Worm (Caenorhabditis elegans) whole organism, L3 larva: ENCODE measurements around the gene nuo-1.
"Not testable (repeated sequence)": the region's sequence is repeated elsewhere in the genome, so short reads cannot be mapped to it uniquely, and the experiment has no call there.

ENCODE experiments used
- aly-2 ChIP-seq: fragments of 150-350 bp; optimal IDR thresholded peaks from 2 replicates; lab custom pipeline; 2014; ENCODE audit warnings: missing biosample characterization, missing genetic modification characterization
- ceh-82 ChIP-seq: fragments of 150-350 bp; optimal IDR thresholded peaks from 2 replicates; lab custom pipeline; 2014; ENCODE audit warnings: missing biosample characterization, missing genetic modification characterization
- egl-27 ChIP-seq: sonication (generic microtip); optimal IDR thresholded peaks from 4 replicates; lab custom pipeline; 2017; ENCODE audit warnings: missing biosample characterization, missing genetic modification reagents, missing genetic modification characterization
- egl-5 ChIP-seq: fragments of 150-350 bp; optimal IDR thresholded peaks from 2 replicates; lab custom pipeline; 2017; ENCODE audit warnings: missing biosample characterization, missing genetic modification reagents, missing genetic modification characterization, inconsistent platforms
- elt-1 ChIP-seq: fragments of 150-350 bp; optimal IDR thresholded peaks from 2 replicates; lab custom pipeline; 2014; ENCODE audit warnings: missing biosample characterization, missing genetic modification characterization
- elt-2 ChIP-seq: sonication (generic microtip); optimal IDR thresholded peaks from 2 replicates; lab custom pipeline; 2016; ENCODE audit warnings: missing genetic modification reagents, mild to moderate bottlenecking, missing genetic modification characterization, missing compliant biosample characterization
- elt-3 ChIP-seq, 3 experiments: fragments of 150-350 bp in 1 of 3; sonication (generic microtip) in 2 of 3; optimal IDR thresholded peaks; 2 replicates in 2 of 3; 4 replicates in 1 of 3; lab custom pipeline; 2014 to 2017; ENCODE audit warnings: missing biosample characterization in 3 of 3, missing genetic modification characterization in 3 of 3
- eor-1 ChIP-seq, 2 experiments: fragments of 150-350 bp; optimal IDR thresholded peaks; 2 replicates each; lab custom pipeline; 2014 to 2018; ENCODE audit warnings: missing biosample characterization in 2 of 2, missing genetic modification characterization in 2 of 2
- fkh-10 ChIP-seq: sonication (generic microtip); optimal IDR thresholded peaks from 2 replicates; lab custom pipeline; 2017; ENCODE audit warnings: missing biosample characterization, missing genetic modification reagents, missing genetic modification characterization
- fkh-2 ChIP-seq: fragments of 150-350 bp; optimal IDR thresholded peaks from 2 replicates; lab custom pipeline; 2014; ENCODE audit warnings: missing biosample characterization, missing genetic modification reagents, missing genetic modification characterization
- hmg-11 ChIP-seq: sonication (generic microtip); optimal IDR thresholded peaks from 2 replicates; lab custom pipeline; 2016; ENCODE audit warnings: missing genetic modification characterization, missing compliant biosample characterization
- jun-1 ChIP-seq: fragments of 150-350 bp; optimal IDR thresholded peaks from 2 replicates; lab custom pipeline; 2014; ENCODE audit warnings: missing biosample characterization, missing genetic modification reagents, missing genetic modification characterization
- lin-15B ChIP-seq: fragments of 150-350 bp; optimal IDR thresholded peaks from 2 replicates; lab custom pipeline; 2014; ENCODE audit warnings: missing biosample characterization, missing genetic modification characterization
- lin-39 ChIP-seq: fragments of 150-350 bp; optimal IDR thresholded peaks from 2 replicates; lab custom pipeline; 2018; ENCODE audit warnings: missing biosample characterization, missing genetic modification reagents, missing genetic modification characterization
- lsy-12 ChIP-seq: sonication (generic microtip); optimal IDR thresholded peaks from 2 replicates; lab custom pipeline; 2016; ENCODE audit warnings: mild to moderate bottlenecking, missing genetic modification characterization, missing compliant biosample characterization
- nfya-1 ChIP-seq: sonication (generic microtip); optimal IDR thresholded peaks from 2 replicates; lab custom pipeline; 2017; ENCODE audit warnings: missing genetic modification characterization, mild to moderate bottlenecking, missing compliant biosample characterization, antibody characterized with exemption, moderate library complexity; ENCODE audit not compliant: insufficient read depth
- nhr-12 ChIP-seq: fragments of 150-350 bp; optimal IDR thresholded peaks from 2 replicates; lab custom pipeline; 2014; ENCODE audit warnings: missing biosample characterization, missing genetic modification characterization
- nhr-23 ChIP-seq: fragments of 150-350 bp; optimal IDR thresholded peaks from 2 replicates; lab custom pipeline; 2014; ENCODE audit warnings: missing biosample characterization, missing genetic modification reagents, missing genetic modification characterization
- nhr-25 ChIP-seq: sonication (generic microtip); optimal IDR thresholded peaks from 2 replicates; lab custom pipeline; 2017; ENCODE audit warnings: missing biosample characterization, missing genetic modification characterization
- nhr-43 ChIP-seq: sonication (generic microtip); optimal IDR thresholded peaks from 2 replicates; lab custom pipeline; 2016; ENCODE audit warnings: mild to moderate bottlenecking, missing genetic modification characterization, missing compliant biosample characterization; ENCODE audit not compliant: poor library complexity, severe bottlenecking
- nhr-67 ChIP-seq: fragments of 150-350 bp; optimal IDR thresholded peaks from 2 replicates; lab custom pipeline; 2014; ENCODE audit warnings: missing biosample characterization, missing genetic modification characterization
- nhr-76 ChIP-seq: fragments of 150-350 bp; sonication (generic microtip); optimal IDR thresholded peaks from 5 replicates; lab custom pipeline; 2014; ENCODE audit warnings: missing biosample characterization, missing genetic modification characterization
- nhr-77 ChIP-seq: fragments of 150-350 bp; optimal IDR thresholded peaks from 2 replicates; lab custom pipeline; 2014; ENCODE audit warnings: missing biosample characterization, missing genetic modification characterization
- pha-4 ChIP-seq: fragments of 150-350 bp; optimal IDR thresholded peaks from 2 replicates; lab custom pipeline; 2014; ENCODE audit warnings: missing biosample characterization, missing genetic modification reagents, missing genetic modification characterization
- pqm-1 ChIP-seq: fragments of 150-350 bp; optimal IDR thresholded peaks from 2 replicates; lab custom pipeline; 2017; ENCODE audit warnings: missing biosample characterization, missing genetic modification characterization, inconsistent platforms
- sea-2 ChIP-seq: fragments of 150-350 bp; sonication (generic microtip); optimal IDR thresholded peaks from 4 replicates; lab custom pipeline; 2014; ENCODE audit warnings: missing biosample characterization, missing genetic modification reagents, missing genetic modification characterization
- snpc-4 ChIP-seq: fragments of 150-350 bp; optimal IDR thresholded peaks from 2 replicates; lab custom pipeline; 2014; ENCODE audit warnings: missing biosample characterization, missing genetic modification characterization
- tbx-2 ChIP-seq: sonication (generic microtip); optimal IDR thresholded peaks from 2 replicates; lab custom pipeline; 2016; ENCODE audit warnings: mild to moderate bottlenecking, missing genetic modification characterization, missing compliant biosample characterization
- unc-39 ChIP-seq: sonication (generic microtip); optimal IDR thresholded peaks from 4 replicates; lab custom pipeline; 2017; ENCODE audit warnings: missing biosample characterization, missing genetic modification characterization
- unc-62 ChIP-seq: fragments of 150-350 bp; sonication (generic microtip); optimal IDR thresholded peaks from 4 replicates; lab custom pipeline; 2014; ENCODE audit warnings: missing biosample characterization, missing genetic modification reagents, missing genetic modification characterization
- ztf-11 ChIP-seq: fragments of 150-350 bp; optimal IDR thresholded peaks from 2 replicates; lab custom pipeline; 2014; ENCODE audit warnings: missing biosample characterization, missing genetic modification characterization
- ztf-4 ChIP-seq: fragments of 150-350 bp; optimal IDR thresholded peaks from 2 replicates; lab custom pipeline; 2014; ENCODE audit warnings: missing biosample characterization, missing genetic modification characterization

Gene nuo-1

DNA sequence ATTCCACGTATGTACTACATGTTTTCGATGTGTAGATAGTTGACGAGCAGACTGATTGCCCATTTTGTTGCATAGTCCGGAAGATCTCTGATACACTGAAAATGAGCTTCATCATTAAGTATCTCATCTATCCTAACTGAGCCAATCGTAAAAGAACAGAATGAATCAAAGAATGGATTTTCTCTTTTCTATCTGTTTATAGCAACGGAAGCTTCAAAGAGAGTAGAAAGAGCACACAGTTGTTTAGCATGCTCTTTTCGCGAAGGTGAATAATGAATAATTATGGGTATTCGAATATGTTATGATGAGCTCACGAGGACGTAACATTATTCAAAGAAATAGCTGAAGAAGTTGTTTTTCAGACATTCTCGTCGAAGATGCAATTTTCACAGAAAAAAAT, 13.5 kb downstream of the nuo-1 start, which contains the start of gene glb-4:
TSS of gene glb-4 (minus strand) at position 101 of the 400 bp plus-strand sequence.
- TF ChIP-seq nhr-67 (tag; lab: Kevin White, UChicago): no peak

DNA sequence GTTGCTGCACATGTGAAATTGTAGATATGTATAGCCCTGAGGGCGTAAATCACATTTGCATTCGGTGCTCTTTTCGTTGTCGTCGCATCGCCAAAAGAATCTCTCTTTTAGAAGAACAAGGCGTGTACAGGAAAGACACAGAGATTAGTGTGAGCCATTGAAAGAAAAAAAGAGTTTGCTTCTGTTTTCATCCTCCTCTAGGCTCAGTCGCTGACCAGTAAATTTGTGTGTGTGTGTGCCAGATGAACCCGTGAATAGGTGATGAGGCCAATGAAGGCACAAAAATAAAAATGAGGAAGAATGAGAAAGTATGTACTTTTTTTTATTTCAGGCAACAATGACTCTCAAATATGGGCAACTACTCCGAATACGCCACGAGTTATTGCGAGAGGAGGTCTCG, 14.8 kb downstream of the nuo-1 start, which contains the start of gene mat-2:
TSS of gene mat-2 (plus strand) at position 301 of the 400 bp plus-strand sequence.
- TF ChIP-seq egl-5 (no peak), pha-4 (tag; lab: Kevin White, UChicago) (no peak), fkh-10 (GFP tag; lab: Kevin White, UChicago) (no peak), hmg-11 (tag; lab: Kevin White, UChicago) (no peak), elt-1 (tag; lab: Kevin White, UChicago) (no peak), unc-62 (no peak), sea-2 (GFP tag; lab: Kevin White, UChicago) (no peak), aly-2 (no peak), nhr-12 (tag; lab: Kevin White, UChicago) (no peak), eor-1 (tag; optimal IDR thresholded peaks at IDR 0.05; lab: Kevin White, UChicago) (no peak), egl-27 (tag; lab: Kevin White, UChicago) (no peak), pqm-1 (tag; lab: Kevin White, UChicago) (no peak), nhr-25 (tag; lab: Kevin White, UChicago) (no peak), nhr-77 (no peak), jun-1 (no peak), elt-2 (no peak), tbx-2 (tag; lab: Kevin White, UChicago) (no peak), unc-39 (no peak)

ce11 chrII:11121800-11122199, 24.2 kb downstream of the nuo-1 start, which contains the start of gene W10C6.2:
Gene W10C6.2 (minus strand): TSS chrII:11121900.
- TF ChIP-seq fkh-2; ztf-4; nhr-76 (tag; lab: Kevin White, UChicago): not testable (repeated sequence)

DNA sequence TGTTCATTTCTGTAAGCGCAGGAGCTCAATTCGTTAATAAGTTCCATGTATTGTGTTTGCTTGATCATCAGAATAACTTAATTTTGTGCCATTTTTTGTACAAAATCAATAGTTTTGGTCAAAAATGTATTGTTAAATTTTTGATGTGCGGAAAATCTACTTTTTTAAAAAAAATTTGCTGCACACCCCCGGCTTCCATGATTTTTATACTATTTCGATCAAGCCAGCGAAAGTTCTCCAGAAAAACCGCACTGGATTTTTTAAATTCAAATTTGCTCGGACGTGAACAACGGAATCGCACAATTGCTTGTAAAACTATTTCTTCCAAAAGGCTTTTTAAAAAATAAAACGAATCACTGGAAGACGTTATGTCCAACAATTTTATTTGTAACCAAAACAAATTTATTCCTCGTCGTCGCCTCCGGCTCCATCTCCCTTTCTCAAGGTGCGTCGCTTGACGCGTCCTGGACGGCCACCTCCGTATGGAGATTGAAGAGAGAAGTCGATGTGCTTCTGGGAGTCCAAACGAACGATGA, 27.5 kb downstream of the nuo-1 start:
- no peak for TF ChIP-seq snpc-4 (tag; lab: Kevin White, UChicago)

DNA sequence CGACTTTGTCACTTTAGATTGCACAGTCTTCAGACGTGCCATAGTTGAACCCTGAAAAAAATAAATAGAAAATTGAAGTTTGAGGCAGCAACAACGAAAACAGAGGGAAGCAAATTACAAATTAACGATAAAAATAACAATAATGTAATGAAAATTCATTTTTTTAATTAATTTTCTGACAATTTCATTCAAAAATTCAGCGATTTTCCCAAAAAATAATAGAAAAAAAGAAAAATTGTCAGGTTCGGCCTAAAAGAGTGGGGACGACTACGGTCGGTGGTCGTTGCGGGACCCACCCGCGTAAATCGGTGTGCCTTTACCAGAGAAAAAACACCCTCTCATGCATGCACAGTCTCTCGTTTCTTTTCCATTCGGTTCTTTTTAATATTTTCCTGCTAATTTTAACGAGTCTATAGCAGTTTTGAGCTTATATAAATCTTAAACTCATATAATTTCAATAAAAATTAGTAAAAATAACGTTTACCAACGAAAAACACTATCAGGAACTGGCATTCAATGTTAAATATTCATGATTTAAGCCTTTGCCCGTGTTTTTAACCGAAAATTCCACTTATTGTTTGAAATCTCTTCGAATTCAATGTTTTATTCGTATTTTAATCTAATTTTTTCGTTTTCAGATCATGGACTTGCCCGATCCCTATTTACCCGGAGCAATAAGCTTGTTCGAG, 28.8 kb downstream of the nuo-1 start, which contains the start of the genes rps-9 and lsm-1:
TSS of gene rps-9 (minus strand) at position 51 of the 689 bp plus-strand sequence.
TSS of gene lsm-1 (plus strand) at position 639 of the 689 bp plus-strand sequence.
- peak; percentile 96 for TF ChIP-seq lin-39
- TF ChIP-seq elt-1 (tag; lab: Kevin White, UChicago): no peak
- TF ChIP-seq pha-4 (tag; lab: Kevin White, UChicago): peak; percentile 84
- TF ChIP-seq lsy-12 (tag; lab: Kevin White, UChicago): peak; percentile 1
- peak; percentile 84 for TF ChIP-seq nhr-23 (tag; lab: Kevin White, UChicago)
- TF ChIP-seq pqm-1 (tag; lab: Kevin White, UChicago): peak; percentile 28
- TF ChIP-seq elt-2: peak; percentile 16
- TF ChIP-seq elt-3 (tag; optimal IDR thresholded peaks at IDR 0.05; lab: Kevin White, UChicago): no peak
- TF ChIP-seq nhr-25 (tag; lab: Kevin White, UChicago): peak; percentile 65
- TF ChIP-seq snpc-4 (tag; lab: Kevin White, UChicago): peak; percentile 58
- TF ChIP-seq ztf-11: no peak
- peak; percentile 79 for TF ChIP-seq lin-15B (tag; lab: Kevin White, UChicago)
- peak; percentile 93 for TF ChIP-seq nfya-1 (tag; lab: Kevin White, UChicago)
- peak; percentile 35 for TF ChIP-seq hmg-11 (tag; lab: Kevin White, UChicago)
- no peak for TF ChIP-seq ceh-82 (tag; lab: Kevin White, UChicago)
- peak; percentile 9 for TF ChIP-seq fkh-10 (GFP tag; lab: Kevin White, UChicago)
- TF ChIP-seq nhr-43 (tag; lab: Kevin White, UChicago): no peak
